Fruit fly (Drosophila melanogaster): ENCODE results near the gene Atg18a.
A peak's percentile ranks its signal among the peaks of the same experiment; 100 is the strongest.

The Atg18a gene

dm6 chr3L:8175818-8176217 is 10.8 kb upstream of the Atg18a start, which contains the start of gene RecQ4 (continued):
- TF ChIP-seq lilli (GFP tag; optimal IDR thresholded peaks at IDR 0.05) = no peak
- no peak for TF ChIP-seq PHDP (tag; optimal IDR thresholded peaks at IDR 0.05)
- no peak for TF ChIP-seq gcm (GFP tag; optimal IDR thresholded peaks at IDR 0.05)
- no peak for TF ChIP-seq CG10366 (GFP tag; IDR thresholded peaks at IDR 0.05)
- TF ChIP-seq lmd (GFP tag; IDR thresholded peaks at IDR 0.05) = no peak
- TF ChIP-seq CG13424 (tag; optimal IDR thresholded peaks at IDR 0.05) = no peak
- no peak for TF ChIP-seq CG6254 (GFP tag; optimal IDR thresholded peaks at IDR 0.05)
- TF ChIP-seq Six4 (GFP tag; optimal IDR thresholded peaks at IDR 0.05) = no peak
- no peak for TF ChIP-seq CG4424 (GFP tag; optimal IDR thresholded peaks at IDR 0.05)
- peak; percentile 8 for TF ChIP-seq CG4617 (GFP tag; optimal IDR thresholded peaks at IDR 0.05; ENCODE audit: borderline replicate concordance)
- peak; percentile 35 for TF ChIP-seq CoRest (tag; optimal IDR thresholded peaks at IDR 0.05)
- TF ChIP-seq CG12236 (GFP tag; optimal IDR thresholded peaks at IDR 0.05) = no peak
- TF ChIP-seq ham (GFP tag; IDR thresholded peaks at IDR 0.05) = no peak
- no peak for TF ChIP-seq hth (optimal IDR thresholded peaks at IDR 0.05)
- TF ChIP-seq CG3838 (GFP tag; optimal IDR thresholded peaks at IDR 0.05) = no peak
- TF ChIP-seq HmgD (GFP tag; optimal IDR thresholded peaks at IDR 0.05) = peak; percentile 48
- TF ChIP-seq CG12391 (tag; optimal IDR thresholded peaks at IDR 0.05) = no peak
- no peak for TF ChIP-seq jigr1 (GFP tag; IDR thresholded peaks at IDR 0.05)
- TF ChIP-seq CG7786 (GFP tag; optimal IDR thresholded peaks at IDR 0.05) = no peak
- TF ChIP-seq CG11093 (GFP tag; IDR thresholded peaks at IDR 0.05) = no peak
- no peak for TF ChIP-seq CG34422 (GFP tag; IDR thresholded peaks at IDR 0.05)
- no peak for TF ChIP-seq Nf-YB (GFP tag; optimal IDR thresholded peaks at IDR 0.05)
- TF ChIP-seq Blimp-1 (GFP tag; optimal IDR thresholded peaks at IDR 0.05) = no peak
- TF ChIP-seq h (optimal IDR thresholded peaks at IDR 0.05) = no peak
- no peak for TF ChIP-seq prd (optimal IDR thresholded peaks at IDR 0.05)
- TF ChIP-seq prd (GFP tag; IDR thresholded peaks at IDR 0.05) = no peak
- TF ChIP-seq nmo (GFP tag; optimal IDR thresholded peaks at IDR 0.05) = peak; percentile 42
- TF ChIP-seq CG7372 (GFP tag; IDR thresholded peaks at IDR 0.05) = no peak
- TF ChIP-seq Fer1 (GFP tag; optimal IDR thresholded peaks at IDR 0.05) = no peak
- no peak for TF ChIP-seq CG14965 (GFP tag; optimal IDR thresholded peaks at IDR 0.05; ENCODE audit: borderline replicate concordance)
- no peak for TF ChIP-seq CG7745 (tag; optimal IDR thresholded peaks at IDR 0.05)
- no peak for TF ChIP-seq zf30C (GFP tag; optimal IDR thresholded peaks at IDR 0.05)
- no peak for TF ChIP-seq CG13624 (GFP tag; optimal IDR thresholded peaks at IDR 0.05)
- peak in 1 of 3 experiments; percentile 1 for TF ChIP-seq Stat92E (GFP tag; optimal IDR thresholded peaks at IDR 0.05)
- no peak for TF ChIP-seq CG14050 (GFP tag; IDR thresholded peaks at IDR 0.05)
- TF ChIP-seq CG32532 (GFP tag; IDR thresholded peaks at IDR 0.05) = no peak
- TF ChIP-seq CG3163 (GFP tag; optimal IDR thresholded peaks at IDR 0.05) = no peak
- TF ChIP-seq abd-A (tag; optimal IDR thresholded peaks at IDR 0.05) = no peak
- no peak; the same call in 2 of the 3 replicates for TF ChIP-seq ci (GFP tag; IDR thresholded peaks at IDR 0.05)
- no peak for TF ChIP-seq luna (GFP tag; optimal IDR thresholded peaks at IDR 0.05)
- TF ChIP-seq slp2 (GFP tag; optimal IDR thresholded peaks at IDR 0.05) = no peak
- TF ChIP-seq pros (GFP tag; optimal IDR thresholded peaks at IDR 0.05) = no peak
- no peak for TF ChIP-seq eve (GFP tag; optimal IDR thresholded peaks at IDR 0.05)
- no peak for TF ChIP-seq CG13123 (GFP tag; optimal IDR thresholded peaks at IDR 0.05)
- no peak for TF ChIP-seq CG15601 (tag; optimal IDR thresholded peaks at IDR 0.05)
- no peak for TF ChIP-seq CG32772 (GFP tag; IDR thresholded peaks at IDR 0.05)
- no peak for TF ChIP-seq Rx (GFP tag; IDR thresholded peaks at IDR 0.05)
- TF ChIP-seq CG9727 (GFP tag; optimal IDR thresholded peaks at IDR 0.05) = no peak
- no peak for TF ChIP-seq ash1 (GFP tag; optimal IDR thresholded peaks at IDR 0.05)
- TF ChIP-seq trh (GFP tag; optimal IDR thresholded peaks at IDR 0.05) = no peak
- no peak for TF ChIP-seq CG16779 (GFP tag; IDR thresholded peaks at IDR 0.05)
- TF ChIP-seq sc (optimal IDR thresholded peaks at IDR 0.05) = no peak
- no peak for TF ChIP-seq sc (GFP tag; optimal IDR thresholded peaks at IDR 0.05)

Data from whole organism, embryonic.